Fruit fly (Drosophila melanogaster) whole organism, adult: Measurements from ENCODE around the gene RhoGEF3.

Source experiments
- CG11617 ChIP-seq: fragments of 200-800 bp; sonication (Bioruptor generic); optimal IDR thresholded peaks from 2 replicates; lab custom pipeline; 2017; ENCODE audit warnings: mild to moderate bottlenecking, missing biosample characterization, missing genetic modification reagents, missing genetic modification characterization
- CG12768 ChIP-seq: fragments of 200-800 bp; sonication (Bioruptor generic); optimal IDR thresholded peaks from 2 replicates; lab custom pipeline; 2017; ENCODE audit warnings: missing biosample characterization, missing genetic modification characterization, mild to moderate bottlenecking, moderate library complexity, missing genetic modification reagents
- CG14711 ChIP-seq: fragments of 200-800 bp; sonication (Bioruptor generic); optimal IDR thresholded peaks from 2 replicates; lab custom pipeline; 2018; ENCODE audit warnings: missing biosample characterization, mild to moderate bottlenecking, missing genetic modification characterization, moderate library complexity
- CG1620 ChIP-seq: fragments of 200-800 bp; sonication (Bioruptor generic); optimal IDR thresholded peaks from 2 replicates; lab custom pipeline; 2016; ENCODE audit warnings: missing biosample characterization, missing genetic modification characterization
- CG33017 ChIP-seq: fragments of 200-800 bp; sonication (Bioruptor generic); optimal IDR thresholded peaks from 2 replicates; lab custom pipeline; 2018; ENCODE audit warnings: missing biosample characterization, mild to moderate bottlenecking, missing genetic modification characterization, moderate library complexity
- CG5204 ChIP-seq: fragments of 200-800 bp; sonication (Bioruptor generic); optimal IDR thresholded peaks from 2 replicates; lab custom pipeline; 2016; ENCODE audit warnings: missing biosample characterization, missing genetic modification characterization
- CG7045 ChIP-seq: fragments of 200-800 bp; sonication (Bioruptor generic); optimal IDR thresholded peaks from 2 replicates; lab custom pipeline; 2017; ENCODE audit warnings: missing biosample characterization, mild to moderate bottlenecking, missing genetic modification characterization
- CG7101 ChIP-seq: fragments of 200-800 bp; sonication (Bioruptor generic); optimal IDR thresholded peaks from 2 replicates; lab custom pipeline; 2018; ENCODE audit warnings: missing biosample characterization, mild to moderate bottlenecking, missing genetic modification characterization, moderate library complexity
- Clk ChIP-seq: fragments of 200-800 bp; sonication (Bioruptor generic); optimal IDR thresholded peaks from 2 replicates; lab custom pipeline; 2017; ENCODE audit warnings: missing biosample characterization, missing genetic modification characterization
- Hr96 ChIP-seq: fragments of 200-800 bp; sonication (Bioruptor generic); optimal IDR thresholded peaks from 2 replicates; lab custom pipeline; 2016; ENCODE audit warnings: missing biosample characterization, missing genetic modification characterization
- Mnt ChIP-seq: fragments of 200-800 bp; sonication (Bioruptor generic); optimal IDR thresholded peaks from 2 replicates; lab custom pipeline; 2016; ENCODE audit warnings: missing biosample characterization, mild to moderate bottlenecking, missing genetic modification characterization
- bab1 ChIP-seq: fragments of 200-800 bp; sonication (Bioruptor generic); optimal IDR thresholded peaks from 3 replicates; lab custom pipeline; 2019; ENCODE audit warnings: missing biosample characterization, mild to moderate bottlenecking, missing genetic modification characterization, moderate library complexity
- cic ChIP-seq: fragments of 200-800 bp; sonication (Bioruptor generic); optimal IDR thresholded peaks from 2 replicates; lab custom pipeline; 2017; ENCODE audit warnings: missing biosample characterization, mild to moderate bottlenecking, missing genetic modification characterization, moderate library complexity
- cnc ChIP-seq, 2 experiments: fragments of >200 bp; optimal IDR thresholded peaks; 2 replicates each; lab custom pipeline; 2017
- kay ChIP-seq: fragments of 200-800 bp; sonication (Bioruptor generic); peaks from one replicate; lab custom pipeline; 2016; ENCODE audit warnings: missing biosample characterization, missing genetic modification characterization, borderline replicate concordance
- ovo ChIP-seq: fragments of 200-800 bp; sonication (Bioruptor generic); optimal IDR thresholded peaks from 2 replicates; lab custom pipeline; 2016; ENCODE audit warnings: missing biosample characterization, missing genetic modification characterization
- pad ChIP-seq: fragments of 200-800 bp; sonication (Bioruptor generic); optimal IDR thresholded peaks from 3 replicates; lab custom pipeline; 2017; ENCODE audit warnings: missing biosample characterization, missing genetic modification characterization, mild to moderate bottlenecking, moderate library complexity, missing genetic modification reagents
- tj ChIP-seq: fragments of 200-800 bp; sonication (Bioruptor generic); optimal IDR thresholded peaks from 3 replicates; lab custom pipeline; 2017; ENCODE audit warnings: missing biosample characterization, mild to moderate bottlenecking, missing genetic modification characterization, moderate library complexity
- toe ChIP-seq: fragments of 200-800 bp; sonication (Bioruptor generic); optimal IDR thresholded peaks from 2 replicates; lab custom pipeline; 2016; ENCODE audit warnings: missing biosample characterization, missing genetic modification characterization

RhoGEF3 gene

DNA sequence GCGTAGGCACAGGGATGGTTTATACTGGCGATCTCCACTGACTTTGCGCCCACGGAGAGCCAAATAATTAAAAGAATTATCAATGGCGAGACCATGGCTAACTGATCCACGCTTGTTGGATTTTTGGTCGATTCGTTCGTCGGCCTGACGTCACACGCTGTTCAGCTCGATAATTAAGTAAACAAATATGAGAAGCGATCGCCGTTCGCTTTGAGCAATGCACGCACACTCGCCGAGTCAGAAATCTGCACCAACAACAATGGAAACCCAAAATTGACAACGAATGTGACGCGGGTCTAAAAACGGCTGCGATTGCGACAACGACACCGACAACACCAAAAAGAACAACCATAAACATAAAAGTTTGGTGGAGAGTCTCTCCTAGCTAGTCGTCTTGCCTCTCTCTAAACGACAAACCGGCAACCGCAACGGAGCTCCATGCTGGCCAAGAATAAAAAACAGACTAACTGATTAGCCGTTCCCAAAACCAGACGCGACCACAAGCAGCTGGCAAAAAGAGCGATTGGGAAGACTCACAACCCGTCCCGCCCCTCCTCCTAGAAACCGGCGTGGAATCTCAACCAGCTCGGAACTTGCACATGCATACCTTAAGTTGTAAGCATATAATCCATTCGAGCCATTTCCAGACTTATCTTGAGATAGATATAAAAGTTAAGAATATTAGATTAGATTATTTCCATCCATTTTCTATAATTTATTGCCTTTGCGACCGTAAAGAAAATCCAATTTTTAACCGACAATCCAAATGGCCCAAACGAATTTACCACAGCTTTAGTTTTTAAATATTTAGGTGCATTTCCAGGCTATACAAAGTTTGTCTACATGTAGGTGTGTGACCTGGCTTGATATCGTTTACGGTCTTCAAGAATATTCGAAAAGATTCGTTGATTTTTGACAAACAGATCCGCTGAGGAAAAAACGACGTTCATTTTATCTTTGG, 54.9 kb downstream of the RhoGEF3 start, which contains the start of gene mthl9:
TSS of gene mthl9 (minus strand) at position 468 of the 961 bp plus-strand sequence.
- TF ChIP-seq Mnt (GFP tag; lab: Kevin White, UChicago) (peak; percentile 17), tj (GFP tag; lab: Kevin White, UChicago) (peak; percentile 66), ovo (no peak)

DNA sequence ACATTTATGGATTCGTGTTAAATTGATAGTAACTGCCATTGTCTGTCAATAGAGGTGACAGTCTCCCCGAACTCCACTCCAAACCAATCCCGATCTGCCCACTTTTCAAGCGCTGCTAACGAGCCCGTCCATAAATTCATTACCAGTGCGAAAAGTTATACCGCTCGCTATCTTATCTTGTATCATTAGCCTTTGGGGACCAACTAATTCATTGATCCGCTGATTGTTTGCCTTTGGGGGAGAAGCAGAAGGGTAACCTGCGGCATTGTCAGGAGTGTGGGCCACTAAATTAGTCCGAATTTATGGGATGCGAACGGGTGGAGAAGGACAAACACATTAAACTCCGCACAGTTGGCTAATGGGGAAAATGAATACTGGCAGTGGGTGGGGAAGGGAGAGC, 59.9 kb downstream of the RhoGEF3 start:
- TF ChIP-seq CG7045 (GFP tag; lab: Kevin White, UChicago) (no peak), CG11617 (GFP tag; lab: Kevin White, UChicago) (no peak)

DNA sequence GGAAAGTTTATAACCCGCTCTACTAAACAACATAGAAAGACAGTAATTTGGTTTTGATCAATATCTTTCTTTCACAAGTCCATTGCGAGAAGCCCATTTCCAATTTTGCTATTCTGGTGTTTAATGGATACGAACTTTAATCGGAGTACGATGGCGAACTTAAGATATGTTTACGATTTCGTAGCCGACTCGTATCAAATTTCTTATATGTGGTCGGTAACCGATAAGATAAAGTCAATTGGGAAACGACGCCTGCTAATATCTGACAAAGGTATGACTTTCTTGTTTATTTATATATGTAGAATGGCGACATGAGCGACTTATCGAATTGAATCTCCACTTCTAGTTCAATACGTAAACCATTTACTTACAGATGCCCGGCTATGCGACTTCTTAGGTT, 60.9 kb downstream of the RhoGEF3 start:
- TF ChIP-seq cnc (optimal IDR thresholded peaks at IDR 0.05; lab: Kevin White, UChicago) (no peak), CG33017 (tag; lab: Kevin White, UChicago) (no peak), tj (GFP tag; lab: Kevin White, UChicago) (no peak), kay (GFP tag; lab: Kevin White, UChicago) (peak; percentile 91)

dm6 chr3L:339072-339471, 61.8 kb downstream of the RhoGEF3 start:
- TF ChIP-seq CG5204 (GFP tag; lab: Kevin White, UChicago) = no peak
- TF ChIP-seq toe = no peak
- no peak for TF ChIP-seq tj (GFP tag; lab: Kevin White, UChicago)
- no peak for TF ChIP-seq CG11617 (GFP tag; lab: Kevin White, UChicago)
- no peak for TF ChIP-seq CG14711 (tag; lab: Kevin White, UChicago)
- TF ChIP-seq kay (GFP tag; lab: Kevin White, UChicago) = no peak
- no peak for TF ChIP-seq ovo
- TF ChIP-seq CG7101 (tag; lab: Kevin White, UChicago) = no peak
- TF ChIP-seq CG33017 (tag; lab: Kevin White, UChicago) = no peak
- no peak for TF ChIP-seq Mnt (GFP tag; lab: Kevin White, UChicago)
- no peak for TF ChIP-seq CG1620 (GFP tag; lab: Kevin White, UChicago)
- no peak for TF ChIP-seq Clk
- TF ChIP-seq cic (GFP tag; lab: Kevin White, UChicago) = no peak
- TF ChIP-seq CG7045 (GFP tag; lab: Kevin White, UChicago) = no peak
- no peak for TF ChIP-seq Hr96 (GFP tag; lab: Kevin White, UChicago)
- TF ChIP-seq CG12768 (GFP tag; lab: Kevin White, UChicago) = no peak

- TF ChIP-seq cnc (optimal IDR thresholded peaks at IDR 0.05; lab: Kevin White, UChicago) (no peak), kay (GFP tag; lab: Kevin White, UChicago) (peak; percentile 94), bab1 (GFP tag; lab: Kevin White, UChicago) (no peak), toe (no peak), pad (GFP tag; lab: Kevin White, UChicago) (no peak), Hr96 (GFP tag; lab: Kevin White, UChicago) (no peak), Mnt (GFP tag; lab: Kevin White, UChicago) (no peak), CG33017 (tag; lab: Kevin White, UChicago) (no peak)
Observed at dm6 chr3L:340124-340523, 62.9 kb downstream of the RhoGEF3 start.

dm6 chr3L:340569-340968, 63.3 kb downstream of the RhoGEF3 start:
- TF ChIP-seq pad (GFP tag; lab: Kevin White, UChicago) = no peak
- TF ChIP-seq cic (GFP tag; lab: Kevin White, UChicago) = peak; percentile 24
- peak; percentile 90 for TF ChIP-seq tj (GFP tag; lab: Kevin White, UChicago)
- no peak for TF ChIP-seq toe

- TF ChIP-seq CG11617 (GFP tag; lab: Kevin White, UChicago) = no peak
- TF ChIP-seq CG1620 (GFP tag; lab: Kevin White, UChicago) = no peak
- no peak for TF ChIP-seq CG5204 (GFP tag; lab: Kevin White, UChicago)
- no peak for TF ChIP-seq CG7045 (GFP tag; lab: Kevin White, UChicago)
- no peak for TF ChIP-seq toe
- peak; percentile 86 for TF ChIP-seq tj (GFP tag; lab: Kevin White, UChicago)
- no peak for TF ChIP-seq CG33017 (tag; lab: Kevin White, UChicago)
- peak; percentile 25 for TF ChIP-seq bab1 (GFP tag; lab: Kevin White, UChicago)
- TF ChIP-seq cic (GFP tag; lab: Kevin White, UChicago) = peak; percentile 26
- peak; percentile 0 for TF ChIP-seq Mnt (GFP tag; lab: Kevin White, UChicago)
Observed at dm6 chr3L:341052-341852, 64.0 kb downstream of the RhoGEF3 start.
